Worm (Caenorhabditis elegans) whole organism, L1 larva: Measurements from ENCODE around the gene F52E1.3.

ENCODE experiments used
- C34B4.2 ChIP-seq: sonication (generic microtip); optimal IDR thresholded peaks from 2 replicates; lab custom pipeline; 2017; ENCODE audit warnings: mild to moderate bottlenecking, missing genetic modification characterization, missing compliant biosample characterization
- F16B12.6 ChIP-seq: fragments of 150-350 bp; optimal IDR thresholded peaks from 2 replicates; lab custom pipeline; 2014; ENCODE audit warnings: missing biosample characterization, missing genetic modification characterization
- Y116A8C.19 ChIP-seq: sonication (generic microtip); optimal IDR thresholded peaks from 2 replicates; lab custom pipeline; 2016; ENCODE audit warnings: missing compliant biosample characterization, missing genetic modification characterization, borderline replicate concordance
- aha-1 ChIP-seq: fragments of 150-350 bp; optimal IDR thresholded peaks from 2 replicates; lab custom pipeline; 2014; ENCODE audit warnings: missing biosample characterization, missing genetic modification characterization
- blmp-1 ChIP-seq: fragments of 150-350 bp; optimal IDR thresholded peaks from 2 replicates; lab custom pipeline; 2014; ENCODE audit warnings: missing biosample characterization, missing genetic modification characterization
- ceh-88 ChIP-seq: fragments of 200-800 bp; sonication (Bioruptor generic); IDR thresholded peaks from 2 replicates; pipeline ENCODE4 v1.3.6; 2022; ENCODE audit warnings: missing genetic modification characterization, missing compliant biosample characterization
- ceh-90 ChIP-seq: sonication (generic microtip); optimal IDR thresholded peaks from 2 replicates; lab custom pipeline; 2016; ENCODE audit warnings: missing genetic modification characterization, missing compliant biosample characterization
- ces-1 ChIP-seq: fragments of 150-350 bp; optimal IDR thresholded peaks from 2 replicates; lab custom pipeline; 2014; ENCODE audit warnings: missing biosample characterization, missing genetic modification reagents, missing genetic modification characterization
- dsc-1 ChIP-seq: sonication (generic microtip); optimal IDR thresholded peaks from 2 replicates; lab custom pipeline; 2016; ENCODE audit warnings: mild to moderate bottlenecking, missing genetic modification characterization, missing compliant biosample characterization
- egl-27 ChIP-seq, 2 experiments: fragments of 150-350 bp in 1 of 2; sonication (generic microtip); optimal IDR thresholded peaks; 3 replicates each; lab custom pipeline; 2017 to 2018; ENCODE audit warnings: missing biosample characterization in 2 of 2, missing genetic modification characterization in 2 of 2, missing genetic modification reagents in 2 of 2
- elt-2 ChIP-seq: sonication (generic microtip); optimal IDR thresholded peaks from 2 replicates; lab custom pipeline; 2016; ENCODE audit warnings: missing genetic modification characterization, mild to moderate bottlenecking, inconsistent platforms, missing compliant biosample characterization, missing genetic modification reagents
- elt-3 ChIP-seq, 6 experiments: fragments of 150-350 bp in 1 of 6; sonication (generic microtip); optimal IDR thresholded peaks; 2 replicates each; lab custom pipeline; 2017 to 2018; ENCODE audit warnings: missing biosample characterization in 6 of 6, missing genetic modification characterization in 6 of 6, inconsistent platforms in 1 of 6
- ets-5 ChIP-seq: fragments of 200-800 bp; sonication (Bioruptor generic); IDR thresholded peaks from 2 replicates; pipeline ENCODE4 v1.3.6; 2022; ENCODE audit warnings: missing genetic modification characterization, missing compliant biosample characterization
- fkh-10 ChIP-seq: sonication (generic microtip); optimal IDR thresholded peaks from 2 replicates; lab custom pipeline; 2017; ENCODE audit warnings: missing biosample characterization, missing genetic modification reagents, missing genetic modification characterization
- grh-1 ChIP-seq: fragments of 200-800 bp; sonication (Bioruptor generic); IDR thresholded peaks from 2 replicates; pipeline ENCODE4 v1.3.6; 2022; ENCODE audit warnings: missing genetic modification reagents, missing genetic modification characterization, missing compliant biosample characterization
- hpl-2 ChIP-seq: fragments of 150-350 bp; optimal IDR thresholded peaks from 2 replicates; lab custom pipeline; 2014; ENCODE audit warnings: missing biosample characterization, missing genetic modification reagents, missing genetic modification characterization
- irx-1 ChIP-seq: sonication (generic microtip); optimal IDR thresholded peaks from 2 replicates; lab custom pipeline; 2016; ENCODE audit warnings: missing genetic modification characterization, missing compliant biosample characterization
- lin-14 ChIP-seq: fragments of 200-800 bp; sonication (Bioruptor generic); optimal IDR thresholded peaks from 2 replicates; lab custom pipeline; 2018; ENCODE audit warnings: mild to moderate bottlenecking, missing genetic modification characterization, moderate library complexity, missing compliant biosample characterization
- mdl-1 ChIP-seq, 2 experiments: fragments of 150-350 bp; optimal IDR thresholded peaks; 2 replicates each; lab custom pipeline; 2014 to 2017; ENCODE audit warnings: missing biosample characterization in 2 of 2, missing genetic modification characterization in 2 of 2, inconsistent platforms in 1 of 2
- nhr-19 ChIP-seq: fragments of 200-800 bp; sonication (Bioruptor generic); conservative IDR thresholded peaks from 2 replicates; pipeline ENCODE4 v1.3.6; 2022; ENCODE audit warnings: missing genetic modification characterization, missing compliant biosample characterization
- nhr-20 ChIP-seq: sonication (generic microtip); optimal IDR thresholded peaks from 2 replicates; lab custom pipeline; 2016; ENCODE audit warnings: mild to moderate bottlenecking, missing genetic modification characterization, missing compliant biosample characterization
- nhr-237 ChIP-seq: fragments of 150-350 bp; optimal IDR thresholded peaks from 2 replicates; lab custom pipeline; 2014; ENCODE audit warnings: missing biosample characterization, missing genetic modification characterization
- nhr-71 ChIP-seq: sonication (generic microtip); optimal IDR thresholded peaks from 2 replicates; lab custom pipeline; 2016; ENCODE audit warnings: mild to moderate bottlenecking, missing genetic modification characterization, moderate library complexity, missing compliant biosample characterization
- nhr-84 ChIP-seq: sonication (generic microtip); optimal IDR thresholded peaks from 2 replicates; lab custom pipeline; 2017; ENCODE audit warnings: missing biosample characterization, missing genetic modification characterization
- nhr-85 ChIP-seq: sonication (generic microtip); peaks from one replicate; lab custom pipeline; 2016; ENCODE audit warnings: missing genetic modification characterization, inconsistent platforms, missing compliant biosample characterization
- nhr-90 ChIP-seq: sonication (generic microtip); optimal IDR thresholded peaks from 2 replicates; lab custom pipeline; 2016; ENCODE audit warnings: mild to moderate bottlenecking, missing genetic modification characterization, missing compliant biosample characterization; ENCODE audit not compliant: poor library complexity
- pag-3 ChIP-seq: sonication (generic microtip); optimal IDR thresholded peaks from 2 replicates; lab custom pipeline; 2017; ENCODE audit warnings: missing genetic modification characterization, mild to moderate bottlenecking, missing compliant biosample characterization, antibody characterized with exemption, borderline replicate concordance; ENCODE audit not compliant: insufficient read depth
- rnt-1 ChIP-seq: sonication (generic microtip); optimal IDR thresholded peaks from 2 replicates; lab custom pipeline; 2016; ENCODE audit warnings: mild to moderate bottlenecking, missing genetic modification characterization, moderate library complexity, missing compliant biosample characterization
- skn-1 ChIP-seq: fragments of 150-350 bp; optimal IDR thresholded peaks from 2 replicates; lab custom pipeline; 2014; ENCODE audit warnings: missing biosample characterization, missing genetic modification characterization
- snpc-4 ChIP-seq: fragments of 150-350 bp; optimal IDR thresholded peaks from 2 replicates; lab custom pipeline; 2014; ENCODE audit warnings: missing biosample characterization, missing genetic modification characterization
- swsn-7 ChIP-seq: sonication (generic microtip); optimal IDR thresholded peaks from 2 replicates; lab custom pipeline; 2016; ENCODE audit warnings: missing genetic modification characterization, missing compliant biosample characterization
- tbx-2 ChIP-seq: sonication (generic microtip); optimal IDR thresholded peaks from 2 replicates; lab custom pipeline; 2016; ENCODE audit warnings: missing genetic modification characterization, missing compliant biosample characterization
- tlp-1 ChIP-seq: fragments of 150-350 bp; optimal IDR thresholded peaks from 2 replicates; lab custom pipeline; 2014; ENCODE audit warnings: missing biosample characterization, missing genetic modification characterization
- unc-86 ChIP-seq: sonication (generic microtip); optimal IDR thresholded peaks from 2 replicates; lab custom pipeline; 2016; ENCODE audit warnings: missing genetic modification characterization, missing compliant biosample characterization
- unc-98 ChIP-seq: fragments of 200-800 bp; sonication (Bioruptor generic); IDR thresholded peaks from 2 replicates; pipeline ENCODE4 v1.3.6; 2022; ENCODE audit warnings: missing genetic modification characterization, missing compliant biosample characterization
- vab-15 ChIP-seq: sonication (generic microtip); optimal IDR thresholded peaks from 2 replicates; lab custom pipeline; 2017; ENCODE audit warnings: missing genotype, mild to moderate bottlenecking, missing genetic modification characterization, missing compliant biosample characterization
- xbp-1 ChIP-seq: sonication (generic microtip); optimal IDR thresholded peaks from 2 replicates; lab custom pipeline; 2016; ENCODE audit warnings: missing genetic modification characterization, missing compliant biosample characterization
- zip-4 ChIP-seq: fragments of 200-800 bp; sonication (Bioruptor generic); optimal IDR thresholded peaks from 2 replicates; lab custom pipeline; 2018; ENCODE audit warnings: mild to moderate bottlenecking, missing genetic modification characterization, moderate library complexity, missing compliant biosample characterization

The F52E1.3 gene

ce11 chrV:8387056-8387455, 7.5 kb upstream of the F52E1.3 start, which contains the start of gene gcy-7:
Gene gcy-7, plus strand, starts transcription at chrV:8387356.
- TF ChIP-seq elt-3 (tag; optimal IDR thresholded peaks at IDR 0.05; lab: Kevin White, UChicago) (no peak), tbx-2 (tag; lab: Kevin White, UChicago) (no peak), ets-5 (GFP tag; lab: Robert Waterston, UW) (no peak), pag-3 (tag; lab: Kevin White, UChicago) (no peak), unc-86 (tag; lab: Kevin White, UChicago) (no peak), zip-4 (GFP tag; lab: Kevin White, UChicago) (no peak), nhr-19 (GFP tag; lab: Robert Waterston, UW) (no peak), dsc-1 (no peak)

- TF ChIP-seq unc-98 (GFP tag; lab: Robert Waterston, UW) (no peak), ceh-88 (no peak), nhr-71 (tag; lab: Kevin White, UChicago) (no peak), nhr-19 (GFP tag; lab: Robert Waterston, UW) (no peak), nhr-84 (tag; lab: Kevin White, UChicago) (no peak), vab-15 (tag; lab: Kevin White, UChicago) (no peak), egl-27 (tag; optimal IDR thresholded peaks at IDR 0.05; lab: Kevin White, UChicago) (no peak), nhr-90 (tag; lab: Kevin White, UChicago) (no peak), elt-2 (tag; lab: Kevin White, UChicago) (no peak), tbx-2 (tag; lab: Kevin White, UChicago) (no peak), zip-4 (GFP tag; lab: Kevin White, UChicago) (no peak), ceh-90 (no peak), aha-1 (tag; lab: Kevin White, UChicago) (no peak)
Measured at ce11 chrV:8389307-8389706, 5.3 kb upstream of the F52E1.3 start.

- TF ChIP-seq ceh-90 (no peak), unc-98 (GFP tag; lab: Robert Waterston, UW) (no peak), nhr-237 (tag; lab: Kevin White, UChicago) (no peak), fkh-10 (no peak), xbp-1 (tag; lab: Kevin White, UChicago) (no peak), irx-1 (tag; lab: Kevin White, UChicago) (no peak), swsn-7 (tag; lab: Kevin White, UChicago) (no peak), ces-1 (GFP tag; lab: Kevin White, UChicago) (no peak), tlp-1 (tag; lab: Kevin White, UChicago) (no peak), pag-3 (tag; lab: Kevin White, UChicago) (no peak), ceh-88 (no peak), tbx-2 (tag; lab: Kevin White, UChicago) (no peak), C34B4.2 (tag; lab: Kevin White, UChicago) (no peak), rnt-1 (tag; lab: Kevin White, UChicago) (no peak), mdl-1 (tag; optimal IDR thresholded peaks at IDR 0.05; lab: Kevin White, UChicago) (no peak), skn-1 (tag; lab: Kevin White, UChicago) (no peak), grh-1 (GFP tag; lab: Robert Waterston, UW) (no peak), F16B12.6 (tag; lab: Kevin White, UChicago) (no peak), snpc-4 (no peak)
Measured at ce11 chrV:8400808-8401207, 6.2 kb downstream of the F52E1.3 start.

ce11 chrV:8401267-8401666, 6.7 kb downstream of the F52E1.3 start:
- TF ChIP-seq hpl-2 (no peak), grh-1 (GFP tag; lab: Robert Waterston, UW) (peak; percentile 41; the same call in 1 of the 2 replicates), blmp-1 (peak; percentile 89), fkh-10 (no peak), ceh-90 (no peak), lin-14 (GFP tag; lab: Kevin White, UChicago) (peak; percentile 41), Y116A8C.19 (tag; lab: Kevin White, UChicago) (no peak), nhr-20 (tag; lab: Kevin White, UChicago) (peak; percentile 16), nhr-19 (GFP tag; lab: Robert Waterston, UW) (0 out of 2 replicates have a peak, but pooled peaks have one; percentile 9), elt-3 (tag; optimal IDR thresholded peaks at IDR 0.05; lab: Kevin White, UChicago) (peak; percentile 34 to 90 (median 74)), nhr-85 (tag; lab: Kevin White, UChicago) (peak; percentile 61)
